Fruit fly (Drosophila melanogaster): ENCODE measurements around the gene Fbp1.

DNA sequence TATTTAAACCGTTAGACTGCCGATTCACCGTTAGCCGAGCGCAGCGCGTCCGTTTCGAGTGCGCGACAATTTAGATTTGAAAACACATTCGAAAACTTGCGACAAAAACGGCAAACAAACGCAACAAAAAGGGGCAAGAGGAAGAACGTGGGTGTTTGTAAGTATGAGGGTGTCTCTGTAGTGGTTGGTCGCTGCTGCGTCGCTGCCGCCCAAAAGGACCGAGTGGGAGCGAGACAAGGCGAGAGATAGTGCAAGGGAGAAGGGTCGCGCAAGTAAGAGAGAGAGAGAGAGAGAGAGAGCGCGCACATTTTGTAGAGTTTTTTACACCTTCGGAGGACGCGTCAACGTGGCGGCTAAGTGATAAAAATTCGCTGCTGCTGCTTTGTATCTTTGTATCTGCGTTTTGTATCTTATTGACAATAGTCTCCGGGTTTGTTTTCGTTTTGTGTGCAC lies 10.2 kb upstream of the Fbp1 start, which contains the start of gene Sox21a:
- TF ChIP-seq D1 (tag; optimal IDR thresholded peaks at IDR 0.05): no peak
- no peak for TF ChIP-seq CG12605 (GFP tag; IDR thresholded peaks at IDR 0.05)
- no peak for TF ChIP-seq CG17806 (tag; optimal IDR thresholded peaks at IDR 0.05)
- TF ChIP-seq fd96Ca (GFP tag; IDR thresholded peaks at IDR 0.05): no peak
- no peak for TF ChIP-seq CG8159 (tag; optimal IDR thresholded peaks at IDR 0.05)
- no peak for TF ChIP-seq Pif1B (GFP tag; optimal IDR thresholded peaks at IDR 0.05)
- no peak for TF ChIP-seq CG8301 (tag; optimal IDR thresholded peaks at IDR 0.05)
- no peak for TF ChIP-seq rn (GFP tag; IDR thresholded peaks at IDR 0.05)
- TF ChIP-seq Ets98B (GFP tag; IDR thresholded peaks at IDR 0.05): no peak
- no peak for TF ChIP-seq EcR (GFP tag; optimal IDR thresholded peaks at IDR 0.05)
- no peak for TF ChIP-seq CG34367 (tag; optimal IDR thresholded peaks at IDR 0.05)
- no peak for TF ChIP-seq Pif1A (GFP tag; optimal IDR thresholded peaks at IDR 0.05)
- no peak for TF ChIP-seq CG9948 (tag; optimal IDR thresholded peaks at IDR 0.05)
- no peak for TF ChIP-seq CG13204 (GFP tag; optimal IDR thresholded peaks at IDR 0.05)

Measured in whole organism, pupa.